Fruit fly (Drosophila melanogaster) whole organism, prepupa: ENCODE data around the gene WDR79.

Experiments used
- CG16779 ChIP-seq: fragments of 200-800 bp; sonication (Bioruptor generic); optimal IDR thresholded peaks from 3 replicates; lab custom pipeline; 2017; ENCODE audit warnings: missing biosample characterization, mild to moderate bottlenecking, missing genetic modification characterization
- CG6163 ChIP-seq: fragments of 200-800 bp; sonication (Bioruptor generic); IDR thresholded peaks from 3 replicates; pipeline ENCODE4 v1.3.6; 2022; ENCODE audit warnings: missing biosample characterization, missing genetic modification characterization
- CG6276 ChIP-seq: fragments of 200-800 bp; sonication (Bioruptor generic); optimal IDR thresholded peaks from 2 replicates; lab custom pipeline; 2017; ENCODE audit warnings: missing biosample characterization, mild to moderate bottlenecking, missing genetic modification characterization
- CG6854 ChIP-seq: fragments of 200-800 bp; sonication (Bioruptor generic); optimal IDR thresholded peaks from 2 replicates; lab custom pipeline; 2017; ENCODE audit warnings: missing biosample characterization, mild to moderate bottlenecking, missing genetic modification characterization
- CG7368 ChIP-seq: fragments of 200-800 bp; sonication (Bioruptor generic); optimal IDR thresholded peaks from 3 replicates; lab custom pipeline; 2016; ENCODE audit warnings: missing biosample characterization, missing genetic modification characterization

DNA sequence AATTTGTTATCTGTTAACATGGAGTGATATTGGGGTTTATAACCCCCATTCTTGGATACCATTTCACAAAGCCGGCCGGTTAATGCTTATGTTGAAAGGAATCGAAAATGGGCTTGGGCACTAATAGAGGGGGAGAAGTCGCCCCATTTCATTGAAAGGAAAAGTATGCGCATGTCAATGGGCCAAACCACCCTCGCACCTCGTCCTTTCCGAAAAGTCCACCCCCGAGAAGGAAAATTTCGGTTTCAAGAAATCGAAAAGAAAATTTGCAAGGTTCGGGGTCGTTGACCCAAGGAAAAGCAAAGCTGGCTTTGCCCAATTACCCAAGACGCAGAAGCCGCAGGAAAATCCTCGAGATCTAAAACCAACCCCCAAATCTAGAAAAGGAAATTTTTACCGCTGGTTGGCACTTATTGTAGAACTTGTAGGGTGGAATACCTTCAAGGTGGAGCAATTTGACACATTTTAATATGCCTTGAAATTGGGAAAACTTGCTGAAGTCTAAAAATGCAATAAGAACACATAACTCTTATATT is 50.7 kb downstream of the WDR79 start:
- TF ChIP-seq CG6854 (GFP tag; lab: Kevin White, UChicago) (no peak), CG6276 (GFP tag; lab: Kevin White, UChicago) (no peak), CG16779 (tag; lab: Kevin White, UChicago) (no peak), CG7368 (GFP tag; lab: Kevin White, UChicago) (no peak), CG6163 (no peak)
